Worm (Caenorhabditis elegans): Measurements from ENCODE around the gene cft-1.

Gene cft-1

ce11 chrV:5567119-5567518 lies 28.5 kb downstream of the cft-1 start, which contains the start of gene C18C4.7:
Gene C18C4.7 (minus strand): TSS chrV:5567219.
- TF ChIP-seq elt-3 (tag; optimal IDR thresholded peaks at IDR 0.05) (no peak), nhr-237 (tag; optimal IDR thresholded peaks at IDR 0.05) (no peak), R02D3.7 (tag; optimal IDR thresholded peaks at IDR 0.05) (no peak), ztf-11 (tag; optimal IDR thresholded peaks at IDR 0.05) (no peak), mab-5 (tag; optimal IDR thresholded peaks at IDR 0.05) (no peak), nhr-12 (tag; optimal IDR thresholded peaks at IDR 0.05) (no peak), sma-3 (GFP tag; optimal IDR thresholded peaks at IDR 0.05) (no peak), dmd-4 (tag; optimal IDR thresholded peaks at IDR 0.05) (no peak), nhr-11 (tag; optimal IDR thresholded peaks at IDR 0.05) (no peak), snpc-4 (tag; optimal IDR thresholded peaks at IDR 0.05) (no peak), fos-1 (tag; optimal IDR thresholded peaks at IDR 0.05) (no peak), C34F6.9 (tag; optimal IDR thresholded peaks at IDR 0.05) (no peak), unc-39 (tag; optimal IDR thresholded peaks at IDR 0.05) (no peak), nhr-77 (tag; optimal IDR thresholded peaks at IDR 0.05) (no peak)

DNA sequence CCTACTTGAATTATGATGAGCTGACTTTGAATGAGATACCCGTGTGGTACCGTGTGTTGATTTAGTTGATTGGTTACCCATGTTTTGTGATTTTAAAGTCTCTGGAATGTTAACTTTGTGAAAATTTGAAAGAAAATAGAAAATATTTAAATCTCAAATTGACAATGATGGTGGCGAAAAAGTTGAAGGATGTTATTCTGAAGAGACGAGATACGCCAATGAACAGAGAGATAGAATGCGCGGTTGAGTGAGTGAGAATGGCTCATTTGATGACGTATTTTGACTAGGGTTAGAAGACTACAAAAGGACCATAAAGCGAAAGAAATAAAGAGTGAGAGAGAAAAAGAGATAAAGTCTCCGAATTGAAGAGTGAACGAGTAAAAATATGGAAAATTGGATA lies 31.8 kb downstream of the cft-1 start, which contains the start of gene glb-6:
Gene glb-6 (minus strand): TSS at position 101 of the 400 bp plus-strand sequence.
- no peak for TF ChIP-seq F13H6.1 (tag; optimal IDR thresholded peaks at IDR 0.05)
- no peak for TF ChIP-seq zag-1 (tag; optimal IDR thresholded peaks at IDR 0.05)
- TF ChIP-seq lsy-2 (tag; optimal IDR thresholded peaks at IDR 0.05) = no peak

DNA sequence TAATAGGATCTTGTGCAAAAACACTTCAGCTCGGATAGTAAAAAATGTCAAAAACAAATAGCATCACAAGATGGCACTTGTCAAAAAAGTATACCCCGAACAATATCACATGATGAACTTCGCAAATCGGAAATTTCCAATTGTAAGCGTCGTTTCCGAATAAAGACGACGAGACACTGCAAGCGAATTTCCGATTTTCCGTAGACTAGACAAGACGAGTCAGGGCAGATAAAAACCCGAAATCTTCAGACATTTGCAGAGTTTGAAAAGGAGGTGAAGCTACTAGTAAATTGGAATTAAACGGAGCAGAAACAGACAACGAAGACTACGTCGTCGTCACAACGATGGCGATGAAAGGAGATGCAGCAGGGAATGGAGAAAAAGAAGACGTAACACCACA lies 33.1 kb downstream of the cft-1 start:
- no peak for TF ChIP-seq nhr-11 (tag; optimal IDR thresholded peaks at IDR 0.05)

DNA sequence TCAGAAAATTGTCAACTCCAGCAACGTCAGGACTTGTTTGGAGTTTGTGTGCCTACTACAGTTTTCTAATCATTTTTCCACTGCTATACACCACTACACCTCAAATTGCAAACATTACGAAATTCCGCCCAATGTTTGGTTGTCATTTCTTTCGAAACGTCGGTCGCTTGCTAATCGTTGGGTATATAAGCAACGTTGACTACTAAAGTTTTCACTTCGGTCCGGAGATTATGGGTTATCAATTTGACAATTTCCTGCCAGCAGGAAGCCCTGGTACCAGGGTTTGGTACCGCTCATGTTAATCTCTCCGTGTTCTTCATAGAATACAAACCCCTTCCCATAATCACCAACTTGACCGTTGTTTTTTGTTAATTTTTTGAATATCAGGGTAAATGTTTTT lies 37.4 kb downstream of the cft-1 start:
- peak; percentile 62 for TF ChIP-seq gmeb-1 (tag; optimal IDR thresholded peaks at IDR 0.05)
- peak; percentile 45 for TF ChIP-seq F13H6.1 (tag; optimal IDR thresholded peaks at IDR 0.05)
- no peak for TF ChIP-seq sem-4 (tag; optimal IDR thresholded peaks at IDR 0.05)
- peak; percentile 13 for TF ChIP-seq skn-1 (tag; optimal IDR thresholded peaks at IDR 0.05)
- no peak for TF ChIP-seq egl-27 (tag; optimal IDR thresholded peaks at IDR 0.05)
- TF ChIP-seq sma-3 (GFP tag; optimal IDR thresholded peaks at IDR 0.05) = peak; percentile 58
- peak; percentile 79 for TF ChIP-seq crh-2 (tag; optimal IDR thresholded peaks at IDR 0.05)
- no peak for TF ChIP-seq mbf-1 (tag; optimal IDR thresholded peaks at IDR 0.05)
- TF ChIP-seq snpc-4 (tag; optimal IDR thresholded peaks at IDR 0.05) = peak; percentile 97
- TF ChIP-seq lin-13 (GFP tag; optimal IDR thresholded peaks at IDR 0.05) = peak; percentile 10
- no peak for TF ChIP-seq alr-1 (tag; optimal IDR thresholded peaks at IDR 0.05)
- no peak for TF ChIP-seq zag-1 (tag; optimal IDR thresholded peaks at IDR 0.05)
- TF ChIP-seq lin-39 (tag; optimal IDR thresholded peaks at IDR 0.05) = no peak
- TF ChIP-seq elt-3 (tag; optimal IDR thresholded peaks at IDR 0.05) = no peak
- TF ChIP-seq lsy-2 (tag; optimal IDR thresholded peaks at IDR 0.05) = peak; percentile 33 to 37
- TF ChIP-seq nhr-237 (tag; optimal IDR thresholded peaks at IDR 0.05) = no peak
- TF ChIP-seq unc-62 (GFP tag; optimal IDR thresholded peaks at IDR 0.05) = no peak
- TF ChIP-seq unc-55 (GFP tag; optimal IDR thresholded peaks at IDR 0.05) = no peak
- peak; percentile 65 for TF ChIP-seq fos-1 (tag; optimal IDR thresholded peaks at IDR 0.05)
- TF ChIP-seq nhr-21 (tag; optimal IDR thresholded peaks at IDR 0.05) = peak; percentile 13
- TF ChIP-seq sma-9 (GFP tag; optimal IDR thresholded peaks at IDR 0.05) = peak; percentile 41
- TF ChIP-seq sma-9 (tag; optimal IDR thresholded peaks at IDR 0.05) = no peak
- peak; percentile 75 for TF ChIP-seq nhr-129 (tag; optimal IDR thresholded peaks at IDR 0.05)

DNA sequence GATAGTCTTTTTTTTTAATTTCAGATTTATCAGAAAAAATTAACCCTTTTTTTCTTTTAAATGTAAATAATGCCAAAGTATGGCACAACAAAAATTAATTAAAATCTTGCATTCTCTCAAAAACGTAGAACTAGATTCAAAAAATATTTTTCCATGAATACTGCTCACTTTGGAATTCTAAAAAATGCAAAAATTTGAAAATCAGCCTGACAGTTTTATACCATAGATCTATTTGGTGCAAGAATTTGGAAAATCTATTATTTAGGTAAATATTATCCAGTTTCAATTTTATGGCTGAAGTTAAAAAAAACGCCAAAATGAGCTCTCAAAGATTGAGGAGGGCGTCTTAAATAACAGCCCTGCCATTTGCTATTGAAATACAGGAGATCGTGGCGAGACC lies 41.1 kb downstream of the cft-1 start:
- TF ChIP-seq lin-11 (tag; optimal IDR thresholded peaks at IDR 0.05) (no peak), ZK546.5 (tag; optimal IDR thresholded peaks at IDR 0.05) (no peak), lsy-2 (tag; optimal IDR thresholded peaks at IDR 0.05) (no peak), nhr-77 (tag; optimal IDR thresholded peaks at IDR 0.05) (no peak), R02D3.7 (tag; optimal IDR thresholded peaks at IDR 0.05) (no peak), C34F6.9 (tag; optimal IDR thresholded peaks at IDR 0.05) (no peak), lin-39 (tag; optimal IDR thresholded peaks at IDR 0.05) (no peak), sma-9 (GFP tag; optimal IDR thresholded peaks at IDR 0.05) (no peak), sma-9 (tag; optimal IDR thresholded peaks at IDR 0.05) (no peak)

- TF ChIP-seq C34F6.9 (tag; optimal IDR thresholded peaks at IDR 0.05) (peak; percentile 87), mbf-1 (tag; optimal IDR thresholded peaks at IDR 0.05) (no peak), mab-5 (tag; optimal IDR thresholded peaks at IDR 0.05) (peak; percentile 32), zag-1 (tag; optimal IDR thresholded peaks at IDR 0.05) (peak; percentile 58), fos-1 (tag; optimal IDR thresholded peaks at IDR 0.05) (peak; percentile 61), crh-2 (tag; optimal IDR thresholded peaks at IDR 0.05) (peak; percentile 79), lsy-2 (tag; optimal IDR thresholded peaks at IDR 0.05) (peak; percentile 61 to 84), nhr-129 (tag; optimal IDR thresholded peaks at IDR 0.05) (peak; percentile 86), ama-1 (optimal IDR thresholded peaks at IDR 0.05) (peak; percentile 34), nhr-237 (tag; optimal IDR thresholded peaks at IDR 0.05) (no peak), skn-1 (tag; optimal IDR thresholded peaks at IDR 0.05) (no peak), sma-9 (GFP tag; optimal IDR thresholded peaks at IDR 0.05) (peak; percentile 65), sma-9 (tag; optimal IDR thresholded peaks at IDR 0.05) (no peak), nhr-25 (tag; optimal IDR thresholded peaks at IDR 0.05) (peak; percentile 10), nhr-11 (tag; optimal IDR thresholded peaks at IDR 0.05) (no peak), F13H6.1 (tag; optimal IDR thresholded peaks at IDR 0.05) (peak; percentile 57), unc-55 (GFP tag; optimal IDR thresholded peaks at IDR 0.05) (peak; percentile 80), unc-62 (GFP tag; optimal IDR thresholded peaks at IDR 0.05) (no peak), sem-4 (tag; optimal IDR thresholded peaks at IDR 0.05) (peak; percentile 26), snpc-4 (tag; optimal IDR thresholded peaks at IDR 0.05) (peak; percentile 44)
These were observed 41.9 kb downstream of the cft-1 start for ce11 chrV:5580517-5580916.

All from whole organism, L2 larva.